Worm (Caenorhabditis elegans) whole organism, young adult: Measurements from ENCODE around the gene pifk-1.

ENCODE experiments used
- akir-1 ChIP-seq: fragments of 200-800 bp; sonication (Bioruptor generic); optimal IDR thresholded peaks from 2 replicates; lab custom pipeline; 2018; ENCODE audit warnings: mild to moderate bottlenecking, missing genetic modification characterization, moderate library complexity, missing compliant biosample characterization
- bed-2 ChIP-seq: fragments of 200-800 bp; sonication (Bioruptor generic); IDR thresholded peaks from 2 replicates; pipeline ENCODE4 v1.3.6; 2022; ENCODE audit warnings: missing genetic modification reagents, missing genetic modification characterization, missing compliant biosample characterization
- die-1 ChIP-seq: sonication (generic microtip); optimal IDR thresholded peaks from 2 replicates; lab custom pipeline; 2016; ENCODE audit warnings: missing genotype, mild to moderate bottlenecking, missing genetic modification characterization, missing compliant biosample characterization
- mes-4 ChIP-seq: sonication (generic microtip); optimal IDR thresholded peaks from 2 replicates; lab custom pipeline; 2016; ENCODE audit warnings: missing genotype, missing genetic modification characterization, missing compliant biosample characterization

- no peak for TF ChIP-seq die-1 (tag; lab: Kevin White, UChicago)
- TF ChIP-seq mes-4, result no peak
- TF ChIP-seq bed-2 (GFP tag; lab: Robert Waterston, UW), result no peak
- TF ChIP-seq akir-1 (GFP tag; lab: Kevin White, UChicago), result no peak
These were observed 52.2 kb downstream of the pifk-1 start, which contains the start of gene F56F10.1 for ce11 chrX:871957-872715.
